Worm (Caenorhabditis elegans): ENCODE results near the gene rbm-7.

- TF ChIP-seq unc-62 (GFP tag; optimal IDR thresholded peaks at IDR 0.05) (no peak), elt-2 (tag; optimal IDR thresholded peaks at IDR 0.05) (no peak), tbx-2 (tag; optimal IDR thresholded peaks at IDR 0.05) (no peak), ztf-11 (tag; optimal IDR thresholded peaks at IDR 0.05) (no peak), ztf-4 (tag; optimal IDR thresholded peaks at IDR 0.05) (no peak), lin-15B (tag; optimal IDR thresholded peaks at IDR 0.05) (no peak), nfya-1 (tag; optimal IDR thresholded peaks at IDR 0.05; ENCODE audit: insufficient read depth) (no peak), nhr-25 (tag; optimal IDR thresholded peaks at IDR 0.05) (no peak)
Measured at ce11 chrIII:12968330-12968729, 36.7 kb upstream of the rbm-7 start.
